Fruit fly (Drosophila melanogaster) whole organism, embryonic: ENCODE measurements around the gene Notum.

Source experiments
- Asciz ChIP-seq: fragments of 200-800 bp; sonication (Bioruptor generic); optimal IDR thresholded peaks from 2 replicates; lab custom pipeline; 2017; ENCODE audit warnings: missing biosample characterization, mild to moderate bottlenecking, missing genetic modification characterization, missing genetic modification reagents
- Atf3 ChIP-seq: fragments of 200-800 bp; sonication (Bioruptor generic); optimal IDR thresholded peaks from 3 replicates; lab custom pipeline; 2016; ENCODE audit warnings: missing biosample characterization, missing genetic modification characterization
- CG10267 ChIP-seq: fragments of 200-800 bp; sonication (Bioruptor generic); optimal IDR thresholded peaks from 2 replicates; lab custom pipeline; 2018; ENCODE audit warnings: missing biosample characterization, mild to moderate bottlenecking, missing genetic modification characterization, moderate library complexity
- CG10366 ChIP-seq: fragments of 200-800 bp; sonication (Bioruptor generic); IDR thresholded peaks from 2 replicates; pipeline ENCODE4 v1.3.6; 2022; ENCODE audit warnings: missing biosample characterization, missing genetic modification characterization
- CG10431 ChIP-seq: fragments of 200-800 bp; sonication (Bioruptor generic); optimal IDR thresholded peaks from 3 replicates; lab custom pipeline; 2018; ENCODE audit warnings: missing biosample characterization, mild to moderate bottlenecking, missing genetic modification characterization
- CG10959 ChIP-seq: fragments of 200-800 bp; sonication (Bioruptor generic); IDR thresholded peaks from 2 replicates; pipeline ENCODE4 v1.3.6; 2022; ENCODE audit warnings: missing biosample characterization, missing genetic modification characterization
- CG11504 ChIP-seq: fragments of 200-800 bp; sonication (Bioruptor generic); optimal IDR thresholded peaks from 3 replicates; lab custom pipeline; 2019; ENCODE audit warnings: missing biosample characterization, mild to moderate bottlenecking, missing genetic modification characterization, moderate library complexity
- CG11560 ChIP-seq: fragments of 200-800 bp; sonication (Bioruptor generic); IDR thresholded peaks from 3 replicates; pipeline ENCODE4 v1.3.6; 2022; ENCODE audit warnings: missing biosample characterization, missing genetic modification characterization
- CG15073 ChIP-seq: fragments of 200-800 bp; sonication (Bioruptor generic); optimal IDR thresholded peaks from 2 replicates; lab custom pipeline; 2016; ENCODE audit warnings: missing biosample characterization, missing genetic modification characterization
- CG18011 ChIP-seq: fragments of 200-800 bp; sonication (Bioruptor generic); optimal IDR thresholded peaks from 2 replicates; lab custom pipeline; 2017; ENCODE audit warnings: missing biosample characterization, missing genetic modification characterization, mild to moderate bottlenecking, moderate library complexity, missing genotype
- CG2129 ChIP-seq: fragments of 200-800 bp; sonication (Bioruptor generic); IDR thresholded peaks from 2 replicates; pipeline ENCODE4 v1.3.6; 2022; ENCODE audit warnings: missing biosample characterization, missing genetic modification characterization; ENCODE audit not compliant: partially characterized antibody
- CG30431 ChIP-seq: fragments of 200-800 bp; sonication (Bioruptor generic); optimal IDR thresholded peaks from 2 replicates; lab custom pipeline; 2017; ENCODE audit warnings: missing biosample characterization, missing genetic modification characterization
- CG34376 ChIP-seq: fragments of 200-800 bp; sonication (Bioruptor generic); optimal IDR thresholded peaks from 2 replicates; lab custom pipeline; 2018; ENCODE audit warnings: missing biosample characterization, mild to moderate bottlenecking, missing genetic modification characterization
- CG5953 ChIP-seq: fragments of 200-800 bp; sonication (Bioruptor generic); IDR thresholded peaks from 2 replicates; pipeline ENCODE4 v1.3.6; 2022; ENCODE audit warnings: missing biosample characterization, missing genetic modification characterization
- CG6765 ChIP-seq: fragments of 200-800 bp; sonication (Bioruptor generic); optimal IDR thresholded peaks from 3 replicates; lab custom pipeline; 2017; ENCODE audit warnings: missing biosample characterization, mild to moderate bottlenecking, missing genetic modification characterization
- CG6813 ChIP-seq: fragments of 200-800 bp; sonication (Bioruptor generic); optimal IDR thresholded peaks from 2 replicates; lab custom pipeline; 2017; ENCODE audit warnings: missing biosample characterization, missing genetic modification characterization, mild to moderate bottlenecking, moderate library complexity, missing genetic modification reagents
- CG7372 ChIP-seq: fragments of 200-800 bp; sonication (Bioruptor generic); IDR thresholded peaks from 2 replicates; pipeline ENCODE4 v1.3.6; 2022; ENCODE audit warnings: missing biosample characterization, missing genetic modification characterization
- CG7928 ChIP-seq: fragments of 200-800 bp; sonication (Bioruptor generic); optimal IDR thresholded peaks from 2 replicates; lab custom pipeline; 2017; ENCODE audit warnings: missing biosample characterization, mild to moderate bottlenecking, missing genetic modification characterization
- Dbx ChIP-seq: fragments of 200-800 bp; sonication (Bioruptor generic); IDR thresholded peaks from 3 replicates; pipeline ENCODE4 v1.3.6; 2022; ENCODE audit warnings: missing biosample characterization, missing genetic modification characterization
- Dek ChIP-seq: fragments of 200-800 bp; sonication (Bioruptor generic); optimal IDR thresholded peaks from 3 replicates; lab custom pipeline; 2019; ENCODE audit warnings: missing biosample characterization, mild to moderate bottlenecking, missing genetic modification characterization, moderate library complexity
- Dip3 ChIP-seq: fragments of 200-800 bp; sonication (Bioruptor generic); optimal IDR thresholded peaks from 3 replicates; lab custom pipeline; 2016; ENCODE audit warnings: missing biosample characterization, missing genetic modification characterization
- ERR ChIP-seq: fragments of 200-800 bp; sonication (Bioruptor generic); optimal IDR thresholded peaks from 2 replicates; lab custom pipeline; 2016; ENCODE audit warnings: missing biosample characterization, missing genetic modification characterization
- Fer1 ChIP-seq: fragments of 200-800 bp; sonication (Bioruptor generic); optimal IDR thresholded peaks from 2 replicates; lab custom pipeline; 2017; ENCODE audit warnings: missing biosample characterization, mild to moderate bottlenecking, missing genetic modification characterization
- HLHmδ ChIP-seq: fragments of 200-800 bp; sonication (Bioruptor generic); optimal IDR thresholded peaks from 2 replicates; lab custom pipeline; 2018; ENCODE audit warnings: missing biosample characterization, mild to moderate bottlenecking, missing genetic modification characterization, moderate library complexity
- Hey ChIP-seq: fragments of 200-800 bp; sonication (Bioruptor generic); optimal IDR thresholded peaks from 3 replicates; lab custom pipeline; 2018; ENCODE audit warnings: missing biosample characterization, mild to moderate bottlenecking, missing genetic modification characterization
- Hsf ChIP-seq: fragments of 200-800 bp; sonication (Bioruptor generic); optimal IDR thresholded peaks from 3 replicates; lab custom pipeline; 2016; ENCODE audit warnings: missing biosample characterization, missing genetic modification characterization
- Nf-YA ChIP-seq: fragments of 200-800 bp; sonication (Bioruptor generic); IDR thresholded peaks from 2 replicates; pipeline ENCODE4 v1.3.6; 2022; ENCODE audit warnings: missing biosample characterization, missing genetic modification characterization
- Oli ChIP-seq: fragments of 200-800 bp; sonication (Bioruptor generic); optimal IDR thresholded peaks from 2 replicates; lab custom pipeline; 2018; ENCODE audit warnings: missing biosample characterization, mild to moderate bottlenecking, missing genetic modification characterization, moderate library complexity
- Opbp ChIP-seq: fragments of 200-800 bp; sonication (Bioruptor generic); IDR thresholded peaks from 3 replicates; pipeline ENCODE4 v1.3.6; 2022; ENCODE audit warnings: missing biosample characterization, missing genetic modification characterization; ENCODE audit not compliant: partially characterized antibody
- Optix ChIP-seq: fragments of 200-800 bp; sonication (Bioruptor generic); IDR thresholded peaks from 3 replicates; pipeline ENCODE4 v1.3.6; 2022; ENCODE audit warnings: missing biosample characterization, missing genetic modification characterization
- Spps ChIP-seq: fragments of 200-800 bp; sonication (Bioruptor generic); optimal IDR thresholded peaks from 2 replicates; lab custom pipeline; 2018; ENCODE audit warnings: missing biosample characterization, mild to moderate bottlenecking, missing genetic modification characterization
- Xrp1 ChIP-seq: fragments of 200-800 bp; sonication (Bioruptor generic); IDR thresholded peaks from 2 replicates; pipeline ENCODE4 v1.3.6; 2022; ENCODE audit warnings: missing biosample characterization, missing genetic modification characterization
- ab ChIP-seq: fragments of 200-800 bp; sonication (Bioruptor generic); optimal IDR thresholded peaks from 2 replicates; lab custom pipeline; 2016; ENCODE audit warnings: missing biosample characterization, missing genetic modification characterization
- abd-A ChIP-seq: fragments of 200-800 bp; sonication (Bioruptor generic); optimal IDR thresholded peaks from 3 replicates; lab custom pipeline; 2019; ENCODE audit warnings: missing biosample characterization, mild to moderate bottlenecking, missing genetic modification characterization, moderate library complexity
- ase ChIP-seq: fragments of 200-800 bp; sonication (Bioruptor generic); IDR thresholded peaks from 3 replicates; pipeline ENCODE4 v1.3.6; 2022; ENCODE audit warnings: missing biosample characterization, missing genetic modification characterization
- bcd ChIP-seq: fragments of 200-800 bp; sonication (Bioruptor generic); optimal IDR thresholded peaks from 2 replicates; lab custom pipeline; 2017; ENCODE audit warnings: missing biosample characterization, mild to moderate bottlenecking, missing genetic modification characterization
- ftz-f1 ChIP-seq: fragments of 200-800 bp; sonication (Bioruptor generic); optimal IDR thresholded peaks from 2 replicates; lab custom pipeline; 2016; ENCODE audit warnings: missing biosample characterization, missing genetic modification characterization
- gcm2 ChIP-seq: fragments of 200-800 bp; sonication (Bioruptor generic); optimal IDR thresholded peaks from 2 replicates; lab custom pipeline; 2016; ENCODE audit warnings: missing biosample characterization, missing genetic modification characterization
- lola ChIP-seq, 3 experiments: fragments of >200 bp in 2 of 3; fragments of 200-800 bp in 1 of 3; sonication (Bioruptor generic) in 1 of 3; optimal IDR thresholded peaks; 2 replicates each; lab custom pipeline; 2017 to 2019; ENCODE audit warnings: missing biosample characterization in 3 of 3, missing genetic modification characterization in 3 of 3, mild to moderate bottlenecking in 1 of 3, moderate library complexity in 1 of 3
- nom ChIP-seq: fragments of 200-800 bp; sonication (Bioruptor generic); optimal IDR thresholded peaks from 2 replicates; lab custom pipeline; 2017; ENCODE audit warnings: missing biosample characterization, missing genetic modification characterization, mild to moderate bottlenecking, moderate library complexity, missing genetic modification reagents
- pho ChIP-seq: fragments of 200-800 bp; sonication (Bioruptor generic); optimal IDR thresholded peaks from 2 replicates; lab custom pipeline; 2016; ENCODE audit warnings: missing biosample characterization, missing genetic modification characterization
- phol ChIP-seq: fragments of 200-800 bp; sonication (Bioruptor generic); optimal IDR thresholded peaks from 3 replicates; lab custom pipeline; 2018; ENCODE audit warnings: missing biosample characterization, mild to moderate bottlenecking, missing genetic modification characterization, moderate library complexity
- repo ChIP-seq: fragments of 200-800 bp; sonication (Bioruptor generic); optimal IDR thresholded peaks from 2 replicates; lab custom pipeline; 2016; ENCODE audit warnings: missing biosample characterization, missing genetic modification characterization
- rib ChIP-seq: fragments of 200-800 bp; sonication (Bioruptor generic); IDR thresholded peaks from 2 replicates; pipeline ENCODE4 v1.3.6; 2022; ENCODE audit warnings: missing biosample characterization, missing genetic modification characterization
- row ChIP-seq: fragments of 200-800 bp; sonication (Bioruptor generic); IDR thresholded peaks from 3 replicates; pipeline ENCODE4 v1.3.6; 2022; ENCODE audit warnings: missing biosample characterization, missing genetic modification characterization
- salm ChIP-seq: fragments of 200-800 bp; sonication (Bioruptor generic); optimal IDR thresholded peaks from 2 replicates; lab custom pipeline; 2018; ENCODE audit warnings: missing biosample characterization, mild to moderate bottlenecking, missing genetic modification characterization
- shn ChIP-seq: fragments of 200-800 bp; sonication (Bioruptor generic); optimal IDR thresholded peaks from 3 replicates; lab custom pipeline; 2016; ENCODE audit warnings: missing biosample characterization, missing genetic modification characterization
- sima ChIP-seq: fragments of 200-800 bp; sonication (Bioruptor generic); optimal IDR thresholded peaks from 2 replicates; lab custom pipeline; 2016; ENCODE audit warnings: missing biosample characterization, missing genetic modification characterization
- ssp ChIP-seq: fragments of 200-800 bp; sonication (Bioruptor generic); IDR thresholded peaks from 2 replicates; pipeline ENCODE4 v1.3.6; 2022; ENCODE audit warnings: missing biosample characterization, missing genetic modification characterization
- vfl ChIP-seq: fragments of 200-800 bp; sonication (Bioruptor generic); optimal IDR thresholded peaks from 2 replicates; lab custom pipeline; 2016; ENCODE audit warnings: missing biosample characterization, missing genetic modification characterization

Gene Notum

dm6 chr3L:16045831-16046336, 22.6 kb downstream of the Notum start (continued):
- TF ChIP-seq repo (GFP tag; lab: Kevin White, UChicago) (peak; percentile 73), Atf3 (peak; percentile 78), nom (GFP tag; lab: Kevin White, UChicago) (peak; percentile 89), Optix (peak; percentile 82; the same call in 2 of the 3 replicates), CG30431 (GFP tag; lab: Kevin White, UChicago) (peak; percentile 75), sima (GFP tag; lab: Kevin White, UChicago) (peak; percentile 64), CG7372 (GFP tag; lab: Robert Waterston, UW) (peak; percentile 89), CG10267 (tag; lab: Kevin White, UChicago) (peak; percentile 90), rib (GFP tag; lab: Robert Waterston, UW) (peak; percentile 88), ftz-f1 (GFP tag; lab: Kevin White, UChicago) (no peak), HLHmδ (GFP tag; lab: Kevin White, UChicago) (no peak), Nf-YA (GFP tag; lab: Robert Waterston, UW) (peak; percentile 74; the same call in 1 of the 2 replicates), Fer1 (GFP tag; lab: Kevin White, UChicago) (peak; percentile 97), CG18011 (GFP tag; lab: Kevin White, UChicago) (peak; percentile 69), Asciz (GFP tag; lab: Kevin White, UChicago) (peak; percentile 82), Hey (peak; percentile 63), CG2129 (GFP tag; lab: Robert Waterston, UW) (no peak), ab (GFP tag; lab: Kevin White, UChicago) (peak; percentile 77), CG11504 (tag; lab: Kevin White, UChicago) (peak; percentile 92), ssp (GFP tag; lab: Robert Waterston, UW) (peak; percentile 68), ERR (GFP tag; lab: Kevin White, UChicago) (peak; percentile 83), phol (tag; lab: Kevin White, UChicago) (peak; percentile 96), CG10431 (GFP tag; lab: Kevin White, UChicago) (peak; percentile 83), Oli (tag; lab: Kevin White, UChicago) (peak; percentile 93), CG5953 (GFP tag; lab: Robert Waterston, UW) (peak; percentile 73), CG6765 (GFP tag; lab: Kevin White, UChicago) (peak; percentile 90), Spps (tag; lab: Kevin White, UChicago) (peak; percentile 93), CG10366 (GFP tag; lab: Robert Waterston, UW) (peak; percentile 89), vfl (GFP tag; lab: Kevin White, UChicago) (peak; percentile 88), pho (peak; percentile 92), Dek (tag; lab: Kevin White, UChicago) (peak; percentile 95), Dip3 (peak; percentile 88), CG34376 (peak; percentile 69), CG6813 (peak; percentile 92), CG15073 (GFP tag; lab: Kevin White, UChicago) (no peak), shn (GFP tag; lab: Kevin White, UChicago) (peak; percentile 75), row (GFP tag; lab: Robert Waterston, UW) (peak; percentile 97), Opbp (GFP tag; lab: Robert Waterston, UW) (no peak), Dbx (GFP tag; lab: Robert Waterston, UW) (peak; percentile 94), bcd (peak; percentile 88), abd-A (tag; lab: Kevin White, UChicago) (peak; percentile 41), Xrp1 (GFP tag; lab: Robert Waterston, UW) (peak; percentile 96), CG7928 (GFP tag; lab: Kevin White, UChicago) (peak; percentile 61), CG11560 (tag; lab: Robert Waterston, UW) (peak; percentile 72; the same call in 2 of the 3 replicates), lola (GFP tag; optimal IDR thresholded peaks at IDR 0.05; lab: Kevin White, UChicago) (peak in 2 of 3 experiments; percentile 13 to 89), gcm2 (peak; percentile 92), ase (peak; percentile 83), Hsf (GFP tag; lab: Kevin White, UChicago) (peak; percentile 92), salm (tag; lab: Kevin White, UChicago) (peak; percentile 96), CG10959 (GFP tag; lab: Robert Waterston, UW) (peak; percentile 84)
